Fruit fly (Drosophila melanogaster): ENCODE data around the gene mtrm.

mtrm gene

dm6 chr3L:8449800-8450690 lies 37.2 kb downstream of the mtrm start, which contains the start of gene Gug (continued):
- TF ChIP-seq ss (GFP tag; optimal IDR thresholded peaks at IDR 0.05): peak; percentile 99
- peak; percentile 94 to 95 for TF ChIP-seq salr (GFP tag; optimal IDR thresholded peaks at IDR 0.05)
- TF ChIP-seq CG6792 (GFP tag; optimal IDR thresholded peaks at IDR 0.05): peak; percentile 75
- TF ChIP-seq Blimp-1 (GFP tag; optimal IDR thresholded peaks at IDR 0.05): peak; percentile 65
- TF ChIP-seq Hr38 (GFP tag; optimal IDR thresholded peaks at IDR 0.05): no peak
- peak; percentile 86 for TF ChIP-seq achi (GFP tag; optimal IDR thresholded peaks at IDR 0.05)
- peak; percentile 53 for TF ChIP-seq Met (GFP tag; optimal IDR thresholded peaks at IDR 0.05)
- TF ChIP-seq Eip75B (GFP tag; optimal IDR thresholded peaks at IDR 0.05): peak; percentile 84
- no peak for TF ChIP-seq Sox15 (GFP tag; optimal IDR thresholded peaks at IDR 0.05)
- TF ChIP-seq dsx (GFP tag; optimal IDR thresholded peaks at IDR 0.05; ENCODE audit: poor library complexity, severe bottlenecking): peak; percentile 94
- TF ChIP-seq CG3919 (GFP tag; optimal IDR thresholded peaks at IDR 0.05): peak; percentile 88
- TF ChIP-seq CG8119 (GFP tag; IDR thresholded peaks at IDR 0.05): peak; percentile 97
- peak; percentile 66 for TF ChIP-seq fd85E (GFP tag; optimal IDR thresholded peaks at IDR 0.05)
- peak; percentile 98 for TF ChIP-seq Gug (GFP tag; IDR thresholded peaks at IDR 0.05)
- TF ChIP-seq CG9139 (GFP tag; optimal IDR thresholded peaks at IDR 0.05): peak; percentile 99
- no peak for TF ChIP-seq Ets21C (GFP tag; optimal IDR thresholded peaks at IDR 0.05)
- TF ChIP-seq CG34406 (GFP tag; optimal IDR thresholded peaks at IDR 0.05): peak; percentile 85
- TF ChIP-seq fd59A (GFP tag; optimal IDR thresholded peaks at IDR 0.05): peak; percentile 86
- peak; percentile 95 for TF ChIP-seq Eip78C (GFP tag)
- peak; percentile 57 for TF ChIP-seq topi (GFP tag; optimal IDR thresholded peaks at IDR 0.05)
- TF ChIP-seq CG6808 (GFP tag; optimal IDR thresholded peaks at IDR 0.05): peak; percentile 98
- no peak for TF ChIP-seq fkh (GFP tag; optimal IDR thresholded peaks at IDR 0.05)
- TF ChIP-seq Ets96B (tag; optimal IDR thresholded peaks at IDR 0.05): peak; percentile 96
- TF ChIP-seq pdm3 (GFP tag; optimal IDR thresholded peaks at IDR 0.05): peak; percentile 83
- peak; percentile 75 for TF ChIP-seq Hr4 (GFP tag; optimal IDR thresholded peaks at IDR 0.05)
- TF ChIP-seq CG11902 (GFP tag; optimal IDR thresholded peaks at IDR 0.05): no peak
- TF ChIP-seq OdsH (GFP tag; optimal IDR thresholded peaks at IDR 0.05): peak; percentile 75
- peak; percentile 94 for TF ChIP-seq CG15336 (GFP tag; IDR thresholded peaks at IDR 0.05)
- TF ChIP-seq esn (GFP tag; optimal IDR thresholded peaks at IDR 0.05): peak; percentile 56
- TF ChIP-seq net (GFP tag; optimal IDR thresholded peaks at IDR 0.05): peak; percentile 95
- TF ChIP-seq lz (GFP tag; optimal IDR thresholded peaks at IDR 0.05): peak; percentile 52
- peak; percentile 96 for TF ChIP-seq Lpt (GFP tag; optimal IDR thresholded peaks at IDR 0.05)
- TF ChIP-seq Sox102F (GFP tag; optimal IDR thresholded peaks at IDR 0.05): peak; percentile 61
- peak; percentile 99 for TF ChIP-seq CG16779 (tag; optimal IDR thresholded peaks at IDR 0.05)
- TF ChIP-seq CG32006 (GFP tag; optimal IDR thresholded peaks at IDR 0.05): peak; percentile 92

- TF ChIP-seq esn (GFP tag; optimal IDR thresholded peaks at IDR 0.05): no peak
- no peak for TF ChIP-seq Hr38 (GFP tag; optimal IDR thresholded peaks at IDR 0.05)
- no peak for TF ChIP-seq CG8119 (GFP tag; IDR thresholded peaks at IDR 0.05)
- TF ChIP-seq Hr39 (GFP tag; optimal IDR thresholded peaks at IDR 0.05): no peak
- TF ChIP-seq fd59A (GFP tag; optimal IDR thresholded peaks at IDR 0.05): no peak
- TF ChIP-seq Blimp-1 (GFP tag; optimal IDR thresholded peaks at IDR 0.05): no peak
- TF ChIP-seq CG16779 (tag; optimal IDR thresholded peaks at IDR 0.05): no peak
- no peak for TF ChIP-seq CG6792 (GFP tag; optimal IDR thresholded peaks at IDR 0.05)
- TF ChIP-seq eg (GFP tag; IDR thresholded peaks at IDR 0.05): no peak
- TF ChIP-seq CG6276 (GFP tag; optimal IDR thresholded peaks at IDR 0.05): no peak
- TF ChIP-seq CG34406 (GFP tag; optimal IDR thresholded peaks at IDR 0.05): no peak
- TF ChIP-seq CG32006 (GFP tag; optimal IDR thresholded peaks at IDR 0.05): no peak
- TF ChIP-seq CG4318 (GFP tag; optimal IDR thresholded peaks at IDR 0.05): no peak
Measured at dm6 chr3L:8450747-8451146, 37.9 kb downstream of the mtrm start.
